Worm (Caenorhabditis elegans) whole organism, L3 larva: ENCODE measurements around the gene ncx-3.

Source experiments
- daf-12 ChIP-seq: fragments of 150-350 bp; optimal IDR thresholded peaks from 2 replicates; lab custom pipeline; 2014; ENCODE audit warnings: missing biosample characterization, missing genetic modification reagents, missing genetic modification characterization
- mdl-1 ChIP-seq: fragments of 150-350 bp; optimal IDR thresholded peaks from 2 replicates; lab custom pipeline; 2014; ENCODE audit warnings: missing biosample characterization, missing genetic modification characterization
- nfya-1 ChIP-seq: sonication (generic microtip); optimal IDR thresholded peaks from 2 replicates; lab custom pipeline; 2017; ENCODE audit warnings: missing genetic modification characterization, mild to moderate bottlenecking, missing compliant biosample characterization, antibody characterized with exemption, moderate library complexity; ENCODE audit not compliant: insufficient read depth
- pqm-1 ChIP-seq: fragments of 150-350 bp; optimal IDR thresholded peaks from 2 replicates; lab custom pipeline; 2017; ENCODE audit warnings: missing biosample characterization, missing genetic modification characterization, inconsistent platforms

DNA sequence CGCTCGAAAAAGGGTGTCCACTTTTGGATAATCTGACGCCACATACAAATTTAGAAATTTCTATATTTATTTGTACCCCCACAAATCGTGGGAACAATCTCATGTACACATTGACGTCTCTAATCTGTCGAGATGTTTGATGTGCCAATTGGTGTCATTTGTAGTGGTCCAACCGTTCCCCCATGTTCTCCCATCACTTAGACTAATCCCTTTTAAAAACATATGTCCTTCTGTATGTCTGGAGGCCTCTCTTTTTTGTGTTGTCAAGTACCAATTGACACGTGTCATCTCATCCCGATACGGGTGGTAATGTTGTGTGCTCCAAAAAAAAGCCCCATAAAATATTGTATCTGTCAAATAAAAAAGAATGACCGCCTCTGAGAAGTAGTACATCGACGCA is 28.9 kb downstream of the ncx-3 start:
- TF ChIP-seq daf-12 (tag; lab: Kevin White, UChicago) (no peak), mdl-1 (no peak), nfya-1 (tag; lab: Kevin White, UChicago) (no peak), pqm-1 (no peak)
